Worm (Caenorhabditis elegans) whole organism, midembryonic: ENCODE results near the gene npr-36.

ENCODE experiments used
- T22C8.4 ChIP-seq: fragments of 200-800 bp; sonication (Bioruptor generic); IDR thresholded peaks from 2 replicates; pipeline ENCODE4 v1.3.6; 2022; ENCODE audit warnings: missing genetic modification characterization, missing compliant biosample characterization
- cog-1 ChIP-seq: sonication (generic microtip); optimal IDR thresholded peaks from 2 replicates; lab custom pipeline; 2016; ENCODE audit warnings: missing genetic modification characterization, missing compliant biosample characterization
- flt-1 ChIP-seq: fragments of 200-800 bp; sonication (Bioruptor generic); IDR thresholded peaks from 2 replicates; pipeline ENCODE4 v1.3.6; 2022; ENCODE audit warnings: missing genetic modification characterization, missing compliant biosample characterization
- klf-2 ChIP-seq: fragments of 200-800 bp; sonication (Bioruptor generic); conservative IDR thresholded peaks from 2 replicates; pipeline ENCODE4 v1.3.6; 2022; ENCODE audit warnings: missing genetic modification reagents, missing genetic modification characterization, missing compliant biosample characterization
- med-1 ChIP-seq: sonication (generic microtip); optimal IDR thresholded peaks from 2 replicates; lab custom pipeline; 2017; ENCODE audit warnings: missing genetic modification characterization, mild to moderate bottlenecking, missing compliant biosample characterization, antibody characterized with exemption, missing genetic modification reagents; ENCODE audit not compliant: insufficient read depth
- ref-1 ChIP-seq: fragments of 200-800 bp; sonication (Bioruptor generic); conservative IDR thresholded peaks from 2 replicates; pipeline ENCODE4 v1.3.6; 2022; ENCODE audit warnings: missing genetic modification reagents, missing genetic modification characterization, missing compliant biosample characterization
- tab-1 ChIP-seq: fragments of 200-800 bp; sonication (Bioruptor generic); IDR thresholded peaks from 2 replicates; pipeline ENCODE4 v1.3.6; 2022; ENCODE audit warnings: missing genetic modification characterization, missing compliant biosample characterization
- ztf-23 ChIP-seq: fragments of 200-800 bp; sonication (Bioruptor generic); IDR thresholded peaks from 2 replicates; pipeline ENCODE4 v1.3.6; 2022; ENCODE audit warnings: missing genetic modification reagents, missing genetic modification characterization, missing compliant biosample characterization
- ztf-29 ChIP-seq: fragments of 200-800 bp; sonication (Bioruptor generic); IDR thresholded peaks from 2 replicates; pipeline ENCODE4 v1.3.6; 2022; ENCODE audit warnings: missing genetic modification reagents, missing genetic modification characterization, missing compliant biosample characterization

DNA sequence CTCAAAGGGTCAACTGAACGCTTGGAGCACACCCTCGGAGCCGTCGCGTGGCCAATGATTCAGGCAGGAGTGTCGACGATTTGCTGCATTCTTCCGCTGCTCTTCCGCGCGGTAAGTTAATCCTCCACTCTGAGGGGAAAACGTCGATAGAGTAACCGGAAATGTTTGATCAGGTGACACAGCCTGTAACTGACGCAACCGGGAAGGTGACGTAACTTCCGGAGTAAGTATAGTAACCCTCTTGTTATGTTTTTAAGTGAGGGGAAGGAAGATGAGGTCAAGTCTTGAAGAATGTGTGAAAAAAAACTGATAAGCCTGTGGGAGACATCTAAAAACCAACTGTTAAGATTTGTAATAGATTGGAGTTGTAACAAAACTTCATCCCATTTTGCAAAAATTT is 34.6 kb upstream of the npr-36 start:
- no peak for TF ChIP-seq T22C8.4 (GFP tag; lab: Robert Waterston, UW)
- no peak for TF ChIP-seq ref-1
- no peak for TF ChIP-seq ztf-29 (GFP tag; lab: Robert Waterston, UW)
- TF ChIP-seq tab-1 = no peak
- no peak for TF ChIP-seq ztf-23 (GFP tag; lab: Robert Waterston, UW)
- TF ChIP-seq med-1 (GFP tag; lab: Kevin White, UChicago) = no peak
- no peak for TF ChIP-seq flt-1 (GFP tag; lab: Robert Waterston, UW)
- no peak for TF ChIP-seq klf-2 (GFP tag; lab: Robert Waterston, UW)
- no peak for TF ChIP-seq cog-1 (tag; lab: Kevin White, UChicago)
